Worm (Caenorhabditis elegans): ENCODE measurements around the gene lelo-3.

DNA sequence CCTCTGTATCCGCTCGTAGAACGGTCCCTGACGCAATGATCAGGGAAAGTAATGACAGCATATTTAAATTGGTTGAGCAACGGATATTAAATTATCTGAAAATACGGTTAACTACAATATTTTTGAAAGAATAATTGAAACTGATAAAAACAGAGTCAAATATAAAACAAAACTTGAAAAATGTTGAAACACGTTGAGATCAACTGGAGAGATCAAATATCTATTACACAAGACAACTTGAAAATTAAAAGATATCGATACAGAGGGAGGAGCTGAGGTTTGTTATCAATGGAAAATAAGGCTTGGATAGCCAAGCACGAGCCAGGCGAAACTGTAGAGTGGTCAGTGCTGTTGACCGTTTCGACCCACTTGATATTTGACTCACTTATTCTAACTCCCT, 11.8 kb downstream of the lelo-3 start, which contains the start of gene C09B8.3:
- no peak for TF ChIP-seq fkh-6 (tag; optimal IDR thresholded peaks at IDR 0.05)
- TF ChIP-seq tbx-2 (tag; optimal IDR thresholded peaks at IDR 0.05), result no peak
- TF ChIP-seq nhr-11 (tag; optimal IDR thresholded peaks at IDR 0.05), result no peak
- TF ChIP-seq dve-1 (tag; optimal IDR thresholded peaks at IDR 0.05), result no peak
- TF ChIP-seq ceh-9 (tag; optimal IDR thresholded peaks at IDR 0.05), result no peak
- no peak for TF ChIP-seq ceh-34 (tag; optimal IDR thresholded peaks at IDR 0.05)
